Fruit fly (Drosophila melanogaster) whole organism, pupa: ENCODE data around the gene Ire1.

ENCODE experiments used
- CG9948 ChIP-seq: fragments of 200-800 bp; sonication (Bioruptor generic); optimal IDR thresholded peaks from 2 replicates; lab custom pipeline; 2018; ENCODE audit warnings: missing biosample characterization, mild to moderate bottlenecking, missing genetic modification characterization, moderate library complexity
- EcR ChIP-seq: fragments of 200-800 bp; sonication (Bioruptor generic); optimal IDR thresholded peaks from 3 replicates; lab custom pipeline; 2019; ENCODE audit warnings: missing biosample characterization, missing genetic modification characterization, mild to moderate bottlenecking, moderate library complexity, missing genetic modification reagents
- Snoo ChIP-seq: fragments of 200-800 bp; sonication (Bioruptor generic); optimal IDR thresholded peaks from 3 replicates; lab custom pipeline; 2017; ENCODE audit warnings: missing biosample characterization, mild to moderate bottlenecking, missing genetic modification characterization, inconsistent platforms

DNA sequence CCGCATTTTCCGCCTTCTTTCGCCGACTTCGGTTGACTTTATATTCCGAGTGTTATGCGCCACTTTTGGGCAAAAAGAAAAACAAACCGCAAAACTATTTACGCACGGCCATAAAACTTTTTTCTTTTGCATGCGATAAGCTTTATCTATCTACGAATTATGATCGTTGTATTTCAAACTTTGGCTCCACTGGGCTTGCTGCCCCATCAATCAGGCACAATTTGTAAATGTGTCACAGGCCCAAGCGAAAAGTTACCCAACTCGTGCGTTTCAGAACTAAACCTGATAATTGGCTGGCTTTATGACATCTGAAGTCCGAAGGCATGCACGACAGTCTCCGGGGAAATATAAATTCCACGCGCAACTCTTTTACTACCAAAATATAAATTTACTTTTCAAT lies 27.1 kb downstream of the Ire1 start:
- TF ChIP-seq CG9948 (tag; lab: Kevin White, UChicago), result no peak
- TF ChIP-seq Snoo (tag; lab: Kevin White, UChicago), result no peak
- TF ChIP-seq EcR, result no peak
